Fruit fly (Drosophila melanogaster) whole organism, embryonic: ENCODE data around the gene CG34126.

Experiments
- Abd-B ChIP-seq: fragments of 200-800 bp; sonication (Bioruptor generic); optimal IDR thresholded peaks from 2 replicates; lab custom pipeline; 2018; ENCODE audit warnings: missing biosample characterization, mild to moderate bottlenecking, missing genetic modification characterization, moderate library complexity
- Asciz ChIP-seq: fragments of 200-800 bp; sonication (Bioruptor generic); optimal IDR thresholded peaks from 2 replicates; lab custom pipeline; 2017; ENCODE audit warnings: missing biosample characterization, mild to moderate bottlenecking, missing genetic modification characterization, missing genetic modification reagents
- Bgb ChIP-seq: fragments of 200-800 bp; sonication (Bioruptor generic); IDR thresholded peaks from 2 replicates; pipeline ENCODE4 v1.3.6; 2022; ENCODE audit warnings: missing biosample characterization, missing genetic modification characterization; ENCODE audit not compliant: partially characterized antibody
- CG10209 ChIP-seq: fragments of 200-800 bp; sonication (Bioruptor generic); optimal IDR thresholded peaks from 3 replicates; lab custom pipeline; 2017; ENCODE audit warnings: missing biosample characterization, mild to moderate bottlenecking, missing genetic modification characterization, missing genetic modification reagents
- CG10321 ChIP-seq: fragments of 200-800 bp; sonication (Bioruptor generic); IDR thresholded peaks from 2 replicates; pipeline ENCODE4 v1.3.6; 2022; ENCODE audit warnings: missing biosample characterization, missing genetic modification characterization
- CG11723 ChIP-seq: fragments of 200-800 bp; sonication (Bioruptor generic); optimal IDR thresholded peaks from 2 replicates; lab custom pipeline; 2017; ENCODE audit warnings: missing biosample characterization, mild to moderate bottlenecking, missing genetic modification characterization
- CG12744 ChIP-seq: fragments of 200-800 bp; sonication (Bioruptor generic); optimal IDR thresholded peaks from 2 replicates; lab custom pipeline; 2016; ENCODE audit warnings: missing biosample characterization, missing genetic modification characterization
- CG13287 ChIP-seq: fragments of 200-800 bp; sonication (Bioruptor generic); IDR thresholded peaks from 2 replicates; pipeline ENCODE4 v1.3.6; 2022; ENCODE audit warnings: missing biosample characterization, missing genetic modification characterization; ENCODE audit not compliant: partially characterized antibody
- CG16813 ChIP-seq: fragments of 200-800 bp; sonication (Bioruptor generic); IDR thresholded peaks from 3 replicates; pipeline ENCODE4 v1.3.6; 2022; ENCODE audit warnings: missing biosample characterization, missing genetic modification characterization; ENCODE audit not compliant: partially characterized antibody
- CG17186 ChIP-seq: fragments of 200-800 bp; sonication (Bioruptor generic); optimal IDR thresholded peaks from 3 replicates; lab custom pipeline; 2017; ENCODE audit warnings: missing biosample characterization, missing genetic modification reagents, missing genetic modification characterization
- CG1832 ChIP-seq: fragments of 200-800 bp; sonication (Bioruptor generic); optimal IDR thresholded peaks from 2 replicates; lab custom pipeline; 2017; ENCODE audit warnings: missing biosample characterization, mild to moderate bottlenecking, missing genetic modification characterization, inconsistent platforms
- CG2202 ChIP-seq: fragments of 200-800 bp; sonication (Bioruptor generic); optimal IDR thresholded peaks from 2 replicates; lab custom pipeline; 2018; ENCODE audit warnings: missing biosample characterization, mild to moderate bottlenecking, missing genetic modification characterization
- CG2889 ChIP-seq: fragments of 200-800 bp; sonication (Bioruptor generic); IDR thresholded peaks from 3 replicates; pipeline ENCODE4 v1.3.6; 2022; ENCODE audit warnings: missing biosample characterization, missing genetic modification characterization
- CG3995 ChIP-seq: fragments of 200-800 bp; sonication (Bioruptor generic); optimal IDR thresholded peaks from 3 replicates; lab custom pipeline; 2016; ENCODE audit warnings: missing biosample characterization, missing genetic modification characterization
- CG4424 ChIP-seq: fragments of 200-800 bp; sonication (Bioruptor generic); optimal IDR thresholded peaks from 3 replicates; lab custom pipeline; 2016; ENCODE audit warnings: missing biosample characterization, missing genetic modification characterization
- CG4730 ChIP-seq: fragments of 200-800 bp; sonication (Bioruptor generic); IDR thresholded peaks from 2 replicates; pipeline ENCODE4 v1.3.6; 2022; ENCODE audit warnings: missing biosample characterization, missing genetic modification characterization
- CG6791 ChIP-seq: fragments of 200-800 bp; sonication (Bioruptor generic); IDR thresholded peaks from 3 replicates; pipeline ENCODE4 v1.3.6; 2022; ENCODE audit warnings: missing biosample characterization, missing genetic modification characterization; ENCODE audit not compliant: partially characterized antibody
- CG6813 ChIP-seq: fragments of 200-800 bp; sonication (Bioruptor generic); optimal IDR thresholded peaks from 2 replicates; lab custom pipeline; 2017; ENCODE audit warnings: missing biosample characterization, missing genetic modification characterization, mild to moderate bottlenecking, moderate library complexity, missing genetic modification reagents
- CG9437 ChIP-seq: fragments of 200-800 bp; sonication (Bioruptor generic); optimal IDR thresholded peaks from 2 replicates; lab custom pipeline; 2018; ENCODE audit warnings: missing biosample characterization, mild to moderate bottlenecking, missing genetic modification characterization
- CG9727 ChIP-seq: fragments of 200-800 bp; sonication (Bioruptor generic); optimal IDR thresholded peaks from 3 replicates; lab custom pipeline; 2017; ENCODE audit warnings: missing biosample characterization, mild to moderate bottlenecking, missing genetic modification characterization
- Chrac-16 ChIP-seq: fragments of 200-800 bp; sonication (Bioruptor generic); optimal IDR thresholded peaks from 3 replicates; lab custom pipeline; 2016; ENCODE audit warnings: missing biosample characterization, missing genetic modification characterization
- Dbx ChIP-seq: fragments of 200-800 bp; sonication (Bioruptor generic); IDR thresholded peaks from 3 replicates; pipeline ENCODE4 v1.3.6; 2022; ENCODE audit warnings: missing biosample characterization, missing genetic modification characterization
- Eip74EF ChIP-seq, 2 experiments: fragments of 200-800 bp in 1 of 2; fragments of >200 bp in 1 of 2; sonication (Bioruptor generic) in 1 of 2; optimal IDR thresholded peaks; 2 replicates each; lab custom pipeline; 2017 to 2019; ENCODE audit warnings: missing biosample characterization in 2 of 2, missing genetic modification characterization in 2 of 2, mild to moderate bottlenecking in 1 of 2, moderate library complexity in 1 of 2
- Gug ChIP-seq: fragments of 200-800 bp; sonication (Bioruptor generic); IDR thresholded peaks from 4 replicates; pipeline ENCODE4 v1.3.6; 2022; ENCODE audit warnings: missing biosample characterization, missing genetic modification characterization
- Hr78 ChIP-seq, 2 experiments: fragments of 200-800 bp in 1 of 2; fragments of >200 bp in 1 of 2; sonication (Bioruptor generic) in 1 of 2; optimal IDR thresholded peaks; 2 replicates each; lab custom pipeline; 2017 to 2019; ENCODE audit warnings: missing biosample characterization in 2 of 2, missing genetic modification characterization in 2 of 2, mild to moderate bottlenecking in 1 of 2, moderate library complexity in 1 of 2
- Lhr ChIP-seq: fragments of 200-800 bp; sonication (Bioruptor generic); optimal IDR thresholded peaks from 3 replicates; lab custom pipeline; 2017; ENCODE audit warnings: mild to moderate bottlenecking, missing biosample characterization, missing genetic modification reagents, missing genetic modification characterization
- Lim3 ChIP-seq: fragments of 200-800 bp; sonication (Bioruptor generic); IDR thresholded peaks from 2 replicates; pipeline ENCODE4 v1.3.6; 2022; ENCODE audit warnings: missing biosample characterization, missing genetic modification characterization
- bsh ChIP-seq, 2 experiments: fragments of 200-800 bp; sonication (Bioruptor generic); optimal IDR thresholded peaks; 2 replicates each; lab custom pipeline; 2017 to 2018; ENCODE audit warnings: mild to moderate bottlenecking in 2 of 2, missing biosample characterization in 2 of 2, missing genetic modification characterization in 2 of 2, moderate library complexity in 1 of 2
- cg ChIP-seq: fragments of 200-800 bp; sonication (Bioruptor generic); optimal IDR thresholded peaks from 3 replicates; lab custom pipeline; 2019; ENCODE audit warnings: missing biosample characterization, mild to moderate bottlenecking, missing genetic modification characterization, moderate library complexity
- crol ChIP-seq: fragments of 200-800 bp; sonication (Bioruptor generic); IDR thresholded peaks from 2 replicates; pipeline ENCODE4 v1.3.6; 2022; ENCODE audit warnings: missing biosample characterization, missing genetic modification characterization
- dimm ChIP-seq: fragments of 200-800 bp; sonication (Bioruptor generic); IDR thresholded peaks from 2 replicates; pipeline ENCODE4 v1.3.6; 2022; ENCODE audit warnings: missing biosample characterization, missing genetic modification characterization
- fd96Cb ChIP-seq: fragments of 200-800 bp; sonication (Bioruptor generic); optimal IDR thresholded peaks from 2 replicates; lab custom pipeline; 2018; ENCODE audit warnings: missing biosample characterization, mild to moderate bottlenecking, missing genetic modification characterization, moderate library complexity
- gem ChIP-seq: fragments of 200-800 bp; sonication (Bioruptor generic); optimal IDR thresholded peaks from 2 replicates; lab custom pipeline; 2019; ENCODE audit warnings: missing biosample characterization, mild to moderate bottlenecking, missing genetic modification characterization, moderate library complexity
- her ChIP-seq: fragments of 200-800 bp; sonication (Bioruptor generic); optimal IDR thresholded peaks from 2 replicates; lab custom pipeline; 2016; ENCODE audit warnings: missing biosample characterization, missing genetic modification characterization
- ind ChIP-seq: fragments of 200-800 bp; sonication (Bioruptor generic); optimal IDR thresholded peaks from 3 replicates; lab custom pipeline; 2016; ENCODE audit warnings: missing biosample characterization, missing genetic modification characterization
- kni ChIP-seq: fragments of 200-800 bp; sonication (Bioruptor generic); optimal IDR thresholded peaks from 3 replicates; lab custom pipeline; 2017; ENCODE audit warnings: mild to moderate bottlenecking, missing biosample characterization, missing genetic modification reagents, missing genetic modification characterization
- nau ChIP-seq: fragments of 200-800 bp; sonication (Bioruptor generic); optimal IDR thresholded peaks from 3 replicates; lab custom pipeline; 2017; ENCODE audit warnings: missing biosample characterization, mild to moderate bottlenecking, missing genetic modification characterization, missing genetic modification reagents
- peb ChIP-seq: fragments of 200-800 bp; sonication (Bioruptor generic); IDR thresholded peaks from 2 replicates; pipeline ENCODE4 v1.3.6; 2022; ENCODE audit warnings: missing biosample characterization, missing genetic modification characterization
- pfk ChIP-seq: fragments of 200-800 bp; sonication (Bioruptor generic); optimal IDR thresholded peaks from 2 replicates; lab custom pipeline; 2018; ENCODE audit warnings: missing biosample characterization, mild to moderate bottlenecking, missing genetic modification characterization, moderate library complexity
- row ChIP-seq: fragments of 200-800 bp; sonication (Bioruptor generic); IDR thresholded peaks from 3 replicates; pipeline ENCODE4 v1.3.6; 2022; ENCODE audit warnings: missing biosample characterization, missing genetic modification characterization
- salm ChIP-seq: fragments of 200-800 bp; sonication (Bioruptor generic); optimal IDR thresholded peaks from 2 replicates; lab custom pipeline; 2018; ENCODE audit warnings: missing biosample characterization, mild to moderate bottlenecking, missing genetic modification characterization
- shn ChIP-seq: fragments of 200-800 bp; sonication (Bioruptor generic); optimal IDR thresholded peaks from 3 replicates; lab custom pipeline; 2016; ENCODE audit warnings: missing biosample characterization, missing genetic modification characterization
- slbo ChIP-seq: fragments of 200-800 bp; sonication (Bioruptor generic); IDR thresholded peaks from 2 replicates; pipeline ENCODE4 v1.3.6; 2022; ENCODE audit warnings: missing biosample characterization, missing genetic modification characterization
- toy ChIP-seq: fragments of 200-800 bp; sonication (Bioruptor generic); IDR thresholded peaks from 2 replicates; pipeline ENCODE4 v1.3.6; 2022; ENCODE audit warnings: missing biosample characterization, missing genetic modification characterization
- trh ChIP-seq: fragments of 200-800 bp; sonication (Bioruptor generic); optimal IDR thresholded peaks from 2 replicates; lab custom pipeline; 2016; ENCODE audit warnings: missing biosample characterization, missing genetic modification characterization
- tup ChIP-seq: fragments of 200-800 bp; sonication (Bioruptor generic); optimal IDR thresholded peaks from 2 replicates; lab custom pipeline; 2016; ENCODE audit warnings: missing biosample characterization, mild to moderate bottlenecking, missing genetic modification characterization, moderate library complexity
- unpg ChIP-seq: fragments of 200-800 bp; sonication (Bioruptor generic); optimal IDR thresholded peaks from 3 replicates; lab custom pipeline; 2018; ENCODE audit warnings: missing biosample characterization, mild to moderate bottlenecking, missing genetic modification characterization, moderate library complexity
- zf30C ChIP-seq: fragments of 200-800 bp; sonication (Bioruptor generic); optimal IDR thresholded peaks from 3 replicates; lab custom pipeline; 2018; ENCODE audit warnings: missing biosample characterization, mild to moderate bottlenecking, missing genetic modification characterization

The CG34126 gene

dm6 chr2L:4976988-4977551, 4.3 kb upstream of the CG34126 start, which contains the start of the genes Gmd and CG3792 (continued):
- TF ChIP-seq Hr78 (GFP tag; optimal IDR thresholded peaks at IDR 0.05; lab: Kevin White, UChicago) (peak in 1 of 2 experiments; percentile 78), Asciz (GFP tag; lab: Kevin White, UChicago) (no peak), CG11723 (peak; percentile 91), kni (GFP tag; lab: Kevin White, UChicago) (peak; percentile 77), CG4730 (GFP tag; lab: Robert Waterston, UW) (peak; percentile 95), CG1832 (GFP tag; lab: Kevin White, UChicago) (no peak), her (GFP tag; lab: Kevin White, UChicago) (peak; percentile 90), Abd-B (GFP tag; lab: Kevin White, UChicago) (peak; percentile 86), CG9437 (GFP tag; lab: Kevin White, UChicago) (peak; percentile 91), dimm (GFP tag; lab: Robert Waterston, UW) (peak; percentile 84), Dbx (GFP tag; lab: Robert Waterston, UW) (peak; percentile 97), CG4424 (GFP tag; lab: Kevin White, UChicago) (peak; percentile 97), CG12744 (GFP tag; lab: Kevin White, UChicago) (peak; percentile 96), CG6791 (peak; percentile 76), bsh (GFP tag; optimal IDR thresholded peaks at IDR 0.05; lab: Kevin White, UChicago) (peak; percentile 63 to 95), nau (GFP tag; lab: Kevin White, UChicago) (peak; percentile 90), slbo (peak; percentile 98), gem (peak; percentile 95), CG17186 (peak; percentile 63), unpg (GFP tag; lab: Kevin White, UChicago) (peak; percentile 96), CG2202 (tag; lab: Kevin White, UChicago) (peak; percentile 73), Lhr (GFP tag; lab: Kevin White, UChicago) (peak; percentile 81), peb (GFP tag; lab: Robert Waterston, UW) (peak; percentile 96), toy (GFP tag; lab: Robert Waterston, UW) (peak; percentile 90), salm (tag; lab: Kevin White, UChicago) (peak; percentile 89), pfk (GFP tag; lab: Kevin White, UChicago) (peak; percentile 56), Eip74EF (GFP tag; optimal IDR thresholded peaks at IDR 0.05; lab: Kevin White, UChicago) (peak in 1 of 2 experiments; percentile 88), crol (peak; percentile 62), CG2889 (GFP tag; lab: Robert Waterston, UW) (peak; percentile 92), CG6813 (peak; percentile 92), row (GFP tag; lab: Robert Waterston, UW) (peak; percentile 99), cg (GFP tag; lab: Kevin White, UChicago) (no peak), zf30C (GFP tag; lab: Kevin White, UChicago) (peak; percentile 2), CG16813 (GFP tag; lab: Robert Waterston, UW) (peak; percentile 84), trh (peak; percentile 83), Gug (peak; percentile 94), Bgb (peak; percentile 78), CG10209 (GFP tag; lab: Kevin White, UChicago) (peak; percentile 94), CG10321 (peak; percentile 81), shn (peak; percentile 92), fd96Cb (tag; lab: Kevin White, UChicago) (peak; percentile 91), tup (GFP tag; lab: Kevin White, UChicago) (peak; percentile 78), CG3995 (GFP tag; lab: Kevin White, UChicago) (peak; percentile 85), ind (GFP tag; lab: Kevin White, UChicago) (peak; percentile 97), Chrac-16 (peak; percentile 91), CG13287 (GFP tag; lab: Robert Waterston, UW) (peak; percentile 92), CG9727 (GFP tag; lab: Kevin White, UChicago) (peak; percentile 96), Lim3 (GFP tag; lab: Robert Waterston, UW) (peak; percentile 71)
